Worm (Caenorhabditis elegans): ENCODE measurements around the gene F56H9.9.

- TF ChIP-seq W03F9.2 (tag; optimal IDR thresholded peaks at IDR 0.05) (no peak), him-1 (tag; optimal IDR thresholded peaks at IDR 0.05) (no peak), dao-5 (tag; optimal IDR thresholded peaks at IDR 0.05) (no peak)
Measured at ce11 chrV:12607113-12607512, 17.2 kb downstream of the F56H9.9 start, which contains the start of gene erg-28.
